Worm (Caenorhabditis elegans) whole organism, late embryonic: Measurements from ENCODE around the gene srg-13.

ENCODE experiments used
- C08G9.2 ChIP-seq: sonication (generic microtip); optimal IDR thresholded peaks from 2 replicates; lab custom pipeline; 2016; ENCODE audit warnings: mild to moderate bottlenecking, missing genetic modification characterization, moderate library complexity, missing compliant biosample characterization
- F13H6.1 ChIP-seq: sonication (generic microtip); optimal IDR thresholded peaks from 2 replicates; lab custom pipeline; 2016; ENCODE audit warnings: missing genetic modification characterization, missing compliant biosample characterization
- K02D7.2 ChIP-seq: sonication (generic microtip); optimal IDR thresholded peaks from 2 replicates; lab custom pipeline; 2017; ENCODE audit warnings: mild to moderate bottlenecking, missing genetic modification characterization, missing compliant biosample characterization
- T23F11.4 ChIP-seq: fragments of 200-800 bp; sonication (Bioruptor generic); optimal IDR thresholded peaks from 2 replicates; lab custom pipeline; 2018; ENCODE audit warnings: mild to moderate bottlenecking, missing genetic modification characterization, missing compliant biosample characterization
- ahr-1 ChIP-seq: sonication (generic microtip); optimal IDR thresholded peaks from 2 replicates; lab custom pipeline; 2016; ENCODE audit warnings: missing genetic modification characterization, missing compliant biosample characterization
- ama-1 ChIP-seq: fragments of 150-350 bp; optimal IDR thresholded peaks from 2 replicates; lab custom pipeline; 2014
- ceh-14 ChIP-seq: sonication (generic microtip); optimal IDR thresholded peaks from 2 replicates; lab custom pipeline; 2016; ENCODE audit warnings: missing genotype, missing genetic modification characterization, missing compliant biosample characterization
- ceh-18 ChIP-seq: sonication (generic microtip); optimal IDR thresholded peaks from 2 replicates; lab custom pipeline; 2016; ENCODE audit warnings: missing genetic modification characterization, missing compliant biosample characterization
- ceh-19 ChIP-seq: fragments of 200-800 bp; sonication (Bioruptor generic); optimal IDR thresholded peaks from 2 replicates; lab custom pipeline; 2018; ENCODE audit warnings: mild to moderate bottlenecking, missing genetic modification characterization, missing compliant biosample characterization
- ceh-2 ChIP-seq: sonication (generic microtip); optimal IDR thresholded peaks from 2 replicates; lab custom pipeline; 2016; ENCODE audit warnings: missing genotype, missing genetic modification characterization, missing compliant biosample characterization
- ceh-24 ChIP-seq: sonication (generic microtip); optimal IDR thresholded peaks from 2 replicates; lab custom pipeline; 2016; ENCODE audit warnings: mild to moderate bottlenecking, missing genetic modification characterization, missing compliant biosample characterization
- ceh-30 ChIP-seq: fragments of 150-350 bp; optimal IDR thresholded peaks from 2 replicates; lab custom pipeline; 2014; ENCODE audit warnings: missing biosample characterization, missing genetic modification characterization
- ceh-31 ChIP-seq: sonication (generic microtip); optimal IDR thresholded peaks from 2 replicates; lab custom pipeline; 2016; ENCODE audit warnings: missing genetic modification characterization, missing compliant biosample characterization
- ceh-45 ChIP-seq: fragments of 200-800 bp; sonication (Bioruptor generic); IDR thresholded peaks from 2 replicates; pipeline ENCODE4 v1.3.6; 2022; ENCODE audit warnings: missing genetic modification reagents, missing genetic modification characterization, missing compliant biosample characterization
- ceh-48 ChIP-seq: sonication (generic microtip); optimal IDR thresholded peaks from 2 replicates; lab custom pipeline; 2016; ENCODE audit warnings: missing genetic modification characterization, inconsistent platforms, missing compliant biosample characterization
- ceh-6 ChIP-seq: fragments of 200-800 bp; sonication (Bioruptor generic); optimal IDR thresholded peaks from 2 replicates; lab custom pipeline; 2018; ENCODE audit warnings: mild to moderate bottlenecking, missing genetic modification characterization, missing compliant biosample characterization
- ceh-9 ChIP-seq: sonication (generic microtip); optimal IDR thresholded peaks from 2 replicates; lab custom pipeline; 2016; ENCODE audit warnings: mild to moderate bottlenecking, missing genetic modification characterization, inconsistent platforms, missing compliant biosample characterization
- che-1 ChIP-seq: sonication (generic microtip); optimal IDR thresholded peaks from 2 replicates; lab custom pipeline; 2016; ENCODE audit warnings: mild to moderate bottlenecking, missing genetic modification characterization, missing compliant biosample characterization
- elt-2 ChIP-seq: sonication (generic microtip); optimal IDR thresholded peaks from 2 replicates; lab custom pipeline; 2016; ENCODE audit warnings: missing genetic modification reagents, missing genetic modification characterization, missing compliant biosample characterization
- elt-4 ChIP-seq: sonication (generic microtip); optimal IDR thresholded peaks from 2 replicates; lab custom pipeline; 2016; ENCODE audit warnings: missing genetic modification characterization, missing compliant biosample characterization
- ets-4 ChIP-seq: sonication (generic microtip); optimal IDR thresholded peaks from 2 replicates; lab custom pipeline; 2016; ENCODE audit warnings: missing genetic modification characterization, missing compliant biosample characterization
- fax-1 ChIP-seq: sonication (generic microtip); optimal IDR thresholded peaks from 2 replicates; lab custom pipeline; 2016; ENCODE audit warnings: missing genotype, missing genetic modification characterization, missing compliant biosample characterization
- fkh-10 ChIP-seq: fragments of 150-350 bp; optimal IDR thresholded peaks from 2 replicates; lab custom pipeline; 2014; ENCODE audit warnings: missing biosample characterization, missing genetic modification reagents, missing genetic modification characterization
- fkh-6 ChIP-seq: sonication (generic microtip); optimal IDR thresholded peaks from 2 replicates; lab custom pipeline; 2016; ENCODE audit warnings: missing genetic modification characterization, missing compliant biosample characterization
- hlh-13 ChIP-seq: fragments of 200-800 bp; sonication (Bioruptor generic); optimal IDR thresholded peaks from 2 replicates; lab custom pipeline; 2018; ENCODE audit warnings: mild to moderate bottlenecking, missing genetic modification characterization, missing compliant biosample characterization
- hlh-15 ChIP-seq: sonication (generic microtip); optimal IDR thresholded peaks from 2 replicates; lab custom pipeline; 2016; ENCODE audit warnings: missing genetic modification characterization, missing compliant biosample characterization
- hlh-30 ChIP-seq: sonication (generic microtip); optimal IDR thresholded peaks from 2 replicates; lab custom pipeline; 2017; ENCODE audit warnings: antibody characterized with exemption, missing genetic modification characterization, missing compliant biosample characterization; ENCODE audit not compliant: insufficient read depth
- hlh-8 ChIP-seq: sonication (generic microtip); optimal IDR thresholded peaks from 2 replicates; lab custom pipeline; 2016; ENCODE audit warnings: missing genotype, missing genetic modification characterization, missing compliant biosample characterization
- lin-11 ChIP-seq: fragments of 200-800 bp; sonication (Bioruptor generic); optimal IDR thresholded peaks from 2 replicates; lab custom pipeline; 2018; ENCODE audit warnings: mild to moderate bottlenecking, missing genetic modification characterization, missing compliant biosample characterization
- mec-3 ChIP-seq: sonication (generic microtip); optimal IDR thresholded peaks from 2 replicates; lab custom pipeline; 2016; ENCODE audit warnings: borderline replicate concordance, missing genetic modification characterization, missing compliant biosample characterization
- nfya-1 ChIP-seq: sonication (generic microtip); optimal IDR thresholded peaks from 2 replicates; lab custom pipeline; 2017; ENCODE audit warnings: missing genetic modification characterization, mild to moderate bottlenecking, missing compliant biosample characterization, antibody characterized with exemption, moderate library complexity
- nhr-11 ChIP-seq: fragments of 150-350 bp; optimal IDR thresholded peaks from 2 replicates; lab custom pipeline; 2014; ENCODE audit warnings: missing biosample characterization, missing genetic modification characterization
- npax-4 ChIP-seq: sonication (generic microtip); optimal IDR thresholded peaks from 2 replicates; lab custom pipeline; 2016; ENCODE audit warnings: missing genetic modification characterization, missing compliant biosample characterization
- odd-2 ChIP-seq: sonication (generic microtip); optimal IDR thresholded peaks from 2 replicates; lab custom pipeline; 2017; ENCODE audit warnings: antibody characterized with exemption, mild to moderate bottlenecking, missing genetic modification characterization, missing compliant biosample characterization
- pag-3 ChIP-seq: sonication (generic microtip); optimal IDR thresholded peaks from 2 replicates; lab custom pipeline; 2016; ENCODE audit warnings: missing compliant biosample characterization, missing genetic modification characterization, borderline replicate concordance
- pat-9 ChIP-seq: fragments of 200-800 bp; sonication (Bioruptor generic); optimal IDR thresholded peaks from 2 replicates; lab custom pipeline; 2018; ENCODE audit warnings: mild to moderate bottlenecking, missing genetic modification characterization, moderate library complexity, missing compliant biosample characterization
- pax-1 ChIP-seq: fragments of 150-350 bp; optimal IDR thresholded peaks from 2 replicates; lab custom pipeline; 2014; ENCODE audit warnings: missing biosample characterization, missing genetic modification characterization
- pha-2 ChIP-seq: sonication (generic microtip); optimal IDR thresholded peaks from 2 replicates; lab custom pipeline; 2017; ENCODE audit warnings: mild to moderate bottlenecking, missing genetic modification characterization, missing compliant biosample characterization
- pqm-1 ChIP-seq: sonication (generic microtip); optimal IDR thresholded peaks from 2 replicates; lab custom pipeline; 2016; ENCODE audit warnings: missing genetic modification characterization, missing compliant biosample characterization
- pros-1 ChIP-seq: fragments of 150-350 bp; optimal IDR thresholded peaks from 2 replicates; lab custom pipeline; 2014; ENCODE audit warnings: missing biosample characterization, missing genetic modification reagents, missing genetic modification characterization
- ref-2 ChIP-seq: sonication (generic microtip); optimal IDR thresholded peaks from 2 replicates; lab custom pipeline; 2016; ENCODE audit warnings: missing genetic modification characterization, missing compliant biosample characterization
- rnt-1 ChIP-seq: sonication (generic microtip); optimal IDR thresholded peaks from 2 replicates; lab custom pipeline; 2016; ENCODE audit warnings: missing genetic modification characterization, missing compliant biosample characterization
- sdc-2 ChIP-seq: sonication (generic microtip); optimal IDR thresholded peaks from 2 replicates; lab custom pipeline; 2016; ENCODE audit warnings: missing genotype, missing genetic modification characterization, missing compliant biosample characterization
- sox-2 ChIP-seq: fragments of 200-800 bp; sonication (Bioruptor generic); IDR thresholded peaks from 2 replicates; pipeline ENCODE4 v1.3.6; 2022; ENCODE audit warnings: missing genetic modification reagents, missing genetic modification characterization, missing compliant biosample characterization
- sox-4 ChIP-seq: sonication (generic microtip); optimal IDR thresholded peaks from 2 replicates; lab custom pipeline; 2017; ENCODE audit warnings: mild to moderate bottlenecking, missing genetic modification characterization, inconsistent platforms, missing compliant biosample characterization
- syd-9 ChIP-seq: sonication (generic microtip); optimal IDR thresholded peaks from 2 replicates; lab custom pipeline; 2016; ENCODE audit warnings: mild to moderate bottlenecking, missing genetic modification characterization, moderate library complexity, missing compliant biosample characterization
- tbx-2 ChIP-seq: sonication (generic microtip); optimal IDR thresholded peaks from 2 replicates; lab custom pipeline; 2016; ENCODE audit warnings: missing genetic modification characterization, missing compliant biosample characterization
- tbx-7 ChIP-seq: sonication (generic microtip); optimal IDR thresholded peaks from 2 replicates; lab custom pipeline; 2016; ENCODE audit warnings: missing genotype, missing genetic modification characterization, missing compliant biosample characterization
- ttx-3 ChIP-seq: sonication (generic microtip); optimal IDR thresholded peaks from 2 replicates; lab custom pipeline; 2016; ENCODE audit warnings: missing genetic modification reagents, missing genetic modification characterization, missing compliant biosample characterization
- unc-3 ChIP-seq, 2 experiments: fragments of 200-800 bp in 1 of 2; sonication (Bioruptor generic) in 1 of 2; sonication (generic microtip) in 1 of 2; conservative IDR thresholded peaks in 1 of 2; optimal IDR thresholded peaks in 1 of 2; 2 replicates each; pipeline versions ENCODE4 v1.3.6 to Lab custom; 2016 to 2022; ENCODE audit warnings: missing compliant biosample characterization in 2 of 2, missing genetic modification characterization in 2 of 2, missing genetic modification reagents in 1 of 2
- unc-55 ChIP-seq: sonication (generic microtip); optimal IDR thresholded peaks from 2 replicates; lab custom pipeline; 2017; ENCODE audit warnings: missing biosample characterization, missing genetic modification reagents, missing genetic modification characterization
- unc-86 ChIP-seq: sonication (generic microtip); optimal IDR thresholded peaks from 2 replicates; lab custom pipeline; 2016; ENCODE audit warnings: missing genetic modification characterization, missing compliant biosample characterization
- zip-5 ChIP-seq: sonication (generic microtip); optimal IDR thresholded peaks from 2 replicates; lab custom pipeline; 2016; ENCODE audit warnings: missing genetic modification characterization, missing compliant biosample characterization
- ztf-16 ChIP-seq: sonication (generic microtip); optimal IDR thresholded peaks from 2 replicates; lab custom pipeline; 2017; ENCODE audit warnings: missing genetic modification characterization, missing compliant biosample characterization

srg-13 gene

ce11 chrIII:4649363-4649768 lies 22.7 kb upstream of the srg-13 start:
- TF ChIP-seq fkh-10 (GFP tag; lab: Kevin White, UChicago) (no peak), hlh-30 (tag; lab: Kevin White, UChicago) (peak; percentile 99), pag-3 (tag; lab: Kevin White, UChicago) (no peak), C08G9.2 (no peak), ceh-18 (tag; lab: Kevin White, UChicago) (peak; percentile 96), ceh-9 (tag; lab: Kevin White, UChicago) (no peak), ref-2 (tag; lab: Kevin White, UChicago) (peak; percentile 86), ama-1 (no peak), hlh-15 (no peak), nhr-11 (tag; lab: Kevin White, UChicago) (no peak), syd-9 (tag; lab: Kevin White, UChicago) (no peak), unc-55 (GFP tag; lab: Kevin White, UChicago) (peak; percentile 92), hlh-8 (tag; lab: Kevin White, UChicago) (peak; percentile 63), ceh-19 (GFP tag; lab: Kevin White, UChicago) (peak; percentile 7), sox-2 (no peak), nfya-1 (tag; lab: Kevin White, UChicago) (peak; percentile 79), rnt-1 (tag; lab: Kevin White, UChicago) (peak; percentile 86), pros-1 (tag; lab: Kevin White, UChicago) (peak; percentile 40), hlh-13 (GFP tag; lab: Kevin White, UChicago) (no peak), K02D7.2 (tag; lab: Kevin White, UChicago) (no peak), sox-4 (tag; lab: Kevin White, UChicago) (no peak), ceh-45 (GFP tag; lab: Robert Waterston, UW) (no peak), odd-2 (tag; lab: Kevin White, UChicago) (no peak), elt-4 (tag; lab: Kevin White, UChicago) (no peak), ceh-2 (tag; lab: Kevin White, UChicago) (peak; percentile 63), ceh-6 (no peak), elt-2 (peak; percentile 76), ceh-48 (tag; lab: Kevin White, UChicago) (peak; percentile 96), T23F11.4 (GFP tag; lab: Kevin White, UChicago) (peak; percentile 65), ttx-3 (tag; lab: Kevin White, UChicago) (no peak), zip-5 (no peak), ceh-30 (tag; lab: Kevin White, UChicago) (no peak), pax-1 (tag; lab: Kevin White, UChicago) (peak; percentile 53), ceh-24 (tag; lab: Kevin White, UChicago) (no peak), lin-11 (tag; lab: Kevin White, UChicago) (no peak), pqm-1 (tag; lab: Kevin White, UChicago) (peak; percentile 87), fax-1 (tag; lab: Kevin White, UChicago) (no peak), che-1 (tag; lab: Kevin White, UChicago) (peak; percentile 7), tbx-2 (peak; percentile 91), npax-4 (tag; lab: Kevin White, UChicago) (no peak), ets-4 (tag; lab: Kevin White, UChicago) (peak; percentile 93), pat-9 (peak; percentile 24), fkh-6 (tag; lab: Kevin White, UChicago) (no peak), F13H6.1 (peak; percentile 85), ceh-31 (tag; lab: Kevin White, UChicago) (peak; percentile 83), unc-3 (GFP tag; conservative IDR thresholded peaks at IDR 0.05; lab: Robert Waterston, UW) (no peak), unc-3 (tag; optimal IDR thresholded peaks at IDR 0.05; lab: Kevin White, UChicago) (no peak), sdc-2 (tag; lab: Kevin White, UChicago) (no peak), unc-86 (tag; lab: Kevin White, UChicago) (peak; percentile 2), ahr-1 (tag; lab: Kevin White, UChicago) (no peak), mec-3 (no peak), pha-2 (no peak), tbx-7 (no peak), ztf-16 (tag; lab: Kevin White, UChicago) (no peak), ceh-14 (peak; percentile 32)
